Worm (Caenorhabditis elegans): ENCODE measurements around the gene gcl-1.
"Not testable (repeated sequence)": the region's sequence is repeated elsewhere in the genome, so short reads cannot be mapped to it uniquely, and the experiment has no call there.

The gcl-1 gene

ce11 chrIV:13412845-13413383 lies at the start of gene gcl-1:
TSS of gene gcl-1 (minus strand) at chrIV:13412895.
- TF ChIP-seq pha-4 (tag; optimal IDR thresholded peaks at IDR 0.05) (peak; percentile 62), elt-2 (tag; optimal IDR thresholded peaks at IDR 0.05) (peak; percentile 5), hmg-11 (tag; optimal IDR thresholded peaks at IDR 0.05) (peak; percentile 50), snpc-4 (tag; optimal IDR thresholded peaks at IDR 0.05) (peak; percentile 25), eor-1 (tag; optimal IDR thresholded peaks at IDR 0.05) (no peak), fkh-2 (tag; optimal IDR thresholded peaks at IDR 0.05) (no peak), nhr-237 (tag; optimal IDR thresholded peaks at IDR 0.05) (no peak)

DNA sequence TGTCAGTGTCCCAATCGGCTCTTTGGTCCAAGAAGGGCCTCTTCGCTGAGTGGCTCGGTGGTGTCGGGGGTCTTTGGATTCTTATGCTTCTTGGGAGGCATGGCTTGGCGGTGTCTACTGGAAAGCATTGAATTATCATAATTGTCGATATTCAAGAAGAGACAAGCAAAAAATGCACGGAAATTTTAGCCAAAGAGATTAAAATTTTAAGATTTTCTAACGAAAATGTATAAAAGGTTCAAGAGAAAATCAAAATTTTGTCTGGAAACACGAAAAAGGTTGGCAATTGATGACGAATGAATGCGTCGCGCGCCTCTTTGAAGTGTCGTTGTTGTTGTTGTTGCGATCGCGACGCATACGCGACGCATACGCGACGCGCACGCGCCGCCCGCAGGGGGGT lies 48.2 kb upstream of the gcl-1 start, which contains the start of gene Y38H8A.12:
Gene Y38H8A.12 (minus strand): TSS at position 101 of the 400 bp plus-strand sequence.
- no peak for TF ChIP-seq ceh-28 (tag; optimal IDR thresholded peaks at IDR 0.05)
- TF ChIP-seq nhr-43 (tag; optimal IDR thresholded peaks at IDR 0.05; ENCODE audit: poor library complexity, severe bottlenecking), result no peak
- no peak for TF ChIP-seq skn-1 (tag; optimal IDR thresholded peaks at IDR 0.05)
- TF ChIP-seq nhr-11 (tag; optimal IDR thresholded peaks at IDR 0.05), result no peak
- TF ChIP-seq lsy-12 (tag; optimal IDR thresholded peaks at IDR 0.05), result no peak
- no peak for TF ChIP-seq mml-1 (tag; optimal IDR thresholded peaks at IDR 0.05)
- no peak for TF ChIP-seq ztf-4 (tag; optimal IDR thresholded peaks at IDR 0.05)
- TF ChIP-seq nhr-67 (tag; optimal IDR thresholded peaks at IDR 0.05), result no peak
- no peak for TF ChIP-seq hmg-11 (tag; optimal IDR thresholded peaks at IDR 0.05)
- no peak for TF ChIP-seq ztf-11 (tag; optimal IDR thresholded peaks at IDR 0.05)
- no peak for TF ChIP-seq lin-15B (tag; optimal IDR thresholded peaks at IDR 0.05)
- no peak for TF ChIP-seq fkh-2 (tag; optimal IDR thresholded peaks at IDR 0.05)
- no peak for TF ChIP-seq lin-39 (tag; optimal IDR thresholded peaks at IDR 0.05)
- no peak for TF ChIP-seq ceh-82 (tag; optimal IDR thresholded peaks at IDR 0.05)
- no peak for TF ChIP-seq pqm-1 (tag; optimal IDR thresholded peaks at IDR 0.05)
- no peak for TF ChIP-seq nfya-1 (tag; optimal IDR thresholded peaks at IDR 0.05; ENCODE audit: insufficient read depth)
- no peak for TF ChIP-seq daf-12 (tag; optimal IDR thresholded peaks at IDR 0.05)
- TF ChIP-seq fos-1 (tag; optimal IDR thresholded peaks at IDR 0.05), result no peak
- no peak for TF ChIP-seq zag-1 (tag; optimal IDR thresholded peaks at IDR 0.05)
- TF ChIP-seq unc-39 (tag; optimal IDR thresholded peaks at IDR 0.05), result no peak

- TF ChIP-seq unc-62 (GFP tag; optimal IDR thresholded peaks at IDR 0.05) (no peak), nhr-76 (tag; optimal IDR thresholded peaks at IDR 0.05) (no peak), unc-39 (tag; optimal IDR thresholded peaks at IDR 0.05) (no peak), nhr-237 (tag; optimal IDR thresholded peaks at IDR 0.05) (no peak), snpc-4 (tag; optimal IDR thresholded peaks at IDR 0.05) (no peak), fkh-10 (GFP tag; optimal IDR thresholded peaks at IDR 0.05) (no peak), tbx-2 (tag; optimal IDR thresholded peaks at IDR 0.05) (no peak), mml-1 (tag; optimal IDR thresholded peaks at IDR 0.05) (no peak), ztf-11 (tag; optimal IDR thresholded peaks at IDR 0.05) (no peak), ceh-82 (tag; optimal IDR thresholded peaks at IDR 0.05) (no peak), sea-2 (GFP tag; optimal IDR thresholded peaks at IDR 0.05) (no peak), nhr-77 (tag; optimal IDR thresholded peaks at IDR 0.05) (no peak), egl-5 (tag; optimal IDR thresholded peaks at IDR 0.05) (no peak), elt-2 (tag; optimal IDR thresholded peaks at IDR 0.05) (no peak), mdl-1 (tag; optimal IDR thresholded peaks at IDR 0.05) (no peak), skn-1 (tag; optimal IDR thresholded peaks at IDR 0.05) (no peak), lsy-12 (tag; optimal IDR thresholded peaks at IDR 0.05) (no peak), nhr-11 (tag; optimal IDR thresholded peaks at IDR 0.05) (no peak), elt-3 (tag; optimal IDR thresholded peaks at IDR 0.05) (no peak), pha-4 (tag; optimal IDR thresholded peaks at IDR 0.05) (no peak)
Observed at ce11 chrIV:13458237-13458636, 45.5 kb upstream of the gcl-1 start.

- TF ChIP-seq sea-2 (GFP tag; optimal IDR thresholded peaks at IDR 0.05), result no peak
Observed at ce11 chrIV:13456893-13457292, 44.2 kb upstream of the gcl-1 start.

DNA sequence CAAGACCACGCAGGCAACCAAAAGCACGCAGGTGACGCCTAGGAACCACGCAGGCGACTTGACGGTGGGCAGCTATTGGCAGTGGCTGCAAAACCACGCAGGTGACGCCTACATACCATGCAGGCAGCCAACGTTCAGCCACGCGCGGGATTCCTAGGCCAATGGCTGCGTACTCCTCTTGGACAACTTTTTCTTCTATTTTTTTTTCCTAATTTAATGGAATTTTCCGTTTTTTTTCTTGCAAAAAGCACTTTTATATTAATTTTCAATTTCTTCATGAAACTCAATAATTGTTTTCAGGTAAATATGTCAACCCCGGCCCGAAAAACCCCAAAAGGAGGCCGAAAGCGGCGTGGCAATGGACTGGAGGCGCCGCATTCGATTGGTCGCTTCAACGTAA lies 42.5 kb upstream of the gcl-1 start, which contains the start of gene Y38H8A.7:
Gene Y38H8A.7 (plus strand): TSS at position 301 of the 400 bp plus-strand sequence.
- not testable (repeated sequence) for TF ChIP-seq nhr-25, fkh-2, daf-12 (tag; optimal IDR thresholded peaks at IDR 0.05)
